Worm (Caenorhabditis elegans) whole organism, early embryonic: ENCODE results near the gene Y62H9A.11.

Source experiments
- B0310.2 ChIP-seq: sonication (generic microtip); optimal IDR thresholded peaks from 2 replicates; lab custom pipeline; 2016; ENCODE audit warnings: mild to moderate bottlenecking, missing genetic modification characterization, missing compliant biosample characterization
- F13C5.2 ChIP-seq: sonication (generic microtip); optimal IDR thresholded peaks from 2 replicates; lab custom pipeline; 2017; ENCODE audit warnings: mild to moderate bottlenecking, missing genetic modification characterization, inconsistent platforms, missing compliant biosample characterization
- aly-1 ChIP-seq: sonication (generic microtip); optimal IDR thresholded peaks from 2 replicates; lab custom pipeline; 2016; ENCODE audit warnings: missing genetic modification characterization, missing compliant biosample characterization
- ama-1 ChIP-seq: fragments of 150-350 bp; optimal IDR thresholded peaks from 2 replicates; lab custom pipeline; 2014
- ceh-13 ChIP-seq: fragments of 200-800 bp; sonication (Bioruptor generic); optimal IDR thresholded peaks from 2 replicates; lab custom pipeline; 2018; ENCODE audit warnings: mild to moderate bottlenecking, missing genetic modification characterization, missing compliant biosample characterization
- ceh-36 ChIP-seq: sonication (generic microtip); optimal IDR thresholded peaks from 2 replicates; lab custom pipeline; 2016; ENCODE audit warnings: missing genetic modification characterization, inconsistent platforms, missing compliant biosample characterization
- ets-7 ChIP-seq: sonication (generic microtip); optimal IDR thresholded peaks from 2 replicates; lab custom pipeline; 2016; ENCODE audit warnings: missing genotype, missing genetic modification characterization, missing compliant biosample characterization
- flt-1 ChIP-seq: fragments of 200-800 bp; sonication (Bioruptor generic); IDR thresholded peaks from 2 replicates; pipeline ENCODE4 v1.3.6; 2022; ENCODE audit warnings: missing genetic modification characterization, missing compliant biosample characterization
- hmbx-1 ChIP-seq: sonication (generic microtip); optimal IDR thresholded peaks from 2 replicates; lab custom pipeline; 2016; ENCODE audit warnings: mild to moderate bottlenecking, missing genetic modification characterization, missing compliant biosample characterization
- hmg-4 ChIP-seq: fragments of 200-800 bp; sonication (Bioruptor generic); optimal IDR thresholded peaks from 2 replicates; lab custom pipeline; 2018; ENCODE audit warnings: mild to moderate bottlenecking, missing genetic modification characterization, missing compliant biosample characterization
- hnd-1 ChIP-seq: sonication (generic microtip); optimal IDR thresholded peaks from 2 replicates; lab custom pipeline; 2016; ENCODE audit warnings: missing genetic modification characterization, missing compliant biosample characterization
- pes-1 ChIP-seq: fragments of 200-800 bp; sonication (Bioruptor generic); IDR thresholded peaks from 2 replicates; pipeline ENCODE4 v1.3.6; 2022; ENCODE audit warnings: missing genetic modification reagents, missing genetic modification characterization, missing compliant biosample characterization
- scrt-1 ChIP-seq: fragments of 200-800 bp; sonication (Bioruptor generic); IDR thresholded peaks from 2 replicates; pipeline ENCODE4 v1.3.6; 2022; ENCODE audit warnings: missing genetic modification characterization, missing compliant biosample characterization
- sea-1 ChIP-seq: fragments of 200-800 bp; sonication (Bioruptor generic); conservative IDR thresholded peaks from 2 replicates; pipeline ENCODE4 v1.3.6; 2022; ENCODE audit warnings: missing genetic modification characterization, missing compliant biosample characterization
- tbx-11 ChIP-seq: fragments of 200-800 bp; sonication (Bioruptor generic); IDR thresholded peaks from 2 replicates; pipeline ENCODE4 v1.3.6; 2022; ENCODE audit warnings: missing genetic modification characterization, missing compliant biosample characterization
- tbx-37 ChIP-seq: fragments of 200-800 bp; sonication (Bioruptor generic); conservative IDR thresholded peaks from 2 replicates; pipeline ENCODE4 v1.3.6; 2022; ENCODE audit warnings: missing genetic modification reagents, missing genetic modification characterization, missing compliant biosample characterization
- tra-4 ChIP-seq: sonication (generic microtip); optimal IDR thresholded peaks from 2 replicates; lab custom pipeline; 2017; ENCODE audit warnings: missing genetic modification characterization, missing compliant biosample characterization

The Y62H9A.11 gene

ce11 chrX:11924158-11924557 lies 17.0 kb upstream of the Y62H9A.11 start, which contains the start of gene F55G7.1:
F55G7.1 (plus strand) TSS chrX:11924433.
- TF ChIP-seq B0310.2 (tag; lab: Kevin White, UChicago) (no peak), hmg-4 (no peak), tbx-37 (GFP tag; lab: Robert Waterston, UW) (no peak), F13C5.2 (tag; lab: Kevin White, UChicago) (no peak), pes-1 (GFP tag; lab: Robert Waterston, UW) (no peak), tra-4 (tag; lab: Kevin White, UChicago) (no peak), tbx-11 (no peak), ceh-13 (GFP tag; lab: Kevin White, UChicago) (no peak), aly-1 (tag; lab: Kevin White, UChicago) (no peak), hnd-1 (no peak), sea-1 (no peak), flt-1 (GFP tag; lab: Robert Waterston, UW) (no peak), hmbx-1 (tag; lab: Kevin White, UChicago) (no peak), ets-7 (tag; lab: Kevin White, UChicago) (no peak), scrt-1 (no peak), ceh-36 (no peak), ama-1 (lab: Kevin White, UChicago) (no peak)

- TF ChIP-seq ama-1 (lab: Kevin White, UChicago), result no peak
- no peak for TF ChIP-seq pes-1 (GFP tag; lab: Robert Waterston, UW)
- no peak for TF ChIP-seq hmbx-1 (tag; lab: Kevin White, UChicago)
- TF ChIP-seq ceh-13 (GFP tag; lab: Kevin White, UChicago), result no peak
- TF ChIP-seq sea-1, result no peak
- no peak for TF ChIP-seq B0310.2 (tag; lab: Kevin White, UChicago)
- no peak for TF ChIP-seq scrt-1
- no peak for TF ChIP-seq tbx-11
- no peak for TF ChIP-seq tra-4 (tag; lab: Kevin White, UChicago)
- no peak for TF ChIP-seq tbx-37 (GFP tag; lab: Robert Waterston, UW)
- TF ChIP-seq flt-1 (GFP tag; lab: Robert Waterston, UW), result no peak
- TF ChIP-seq hmg-4, result no peak
- no peak for TF ChIP-seq F13C5.2 (tag; lab: Kevin White, UChicago)
- no peak for TF ChIP-seq hnd-1
- no peak for TF ChIP-seq ceh-36
Observed at ce11 chrX:11920723-11921283, 13.6 kb upstream of the Y62H9A.11 start, which contains the start of gene Y62H9A.14. Y62H9A.14 (plus strand) TSS chrX:11921233.

ce11 chrX:11917994-11918393 lies 10.8 kb upstream of the Y62H9A.11 start, which contains the start of gene Y62H9A.16:
Y62H9A.16 (plus strand) TSS chrX:11918294.
- no peak for TF ChIP-seq pes-1 (GFP tag; lab: Robert Waterston, UW)
- TF ChIP-seq hmg-4, result no peak
- TF ChIP-seq scrt-1, result no peak
- TF ChIP-seq hnd-1, result no peak
- no peak for TF ChIP-seq ceh-36
- no peak for TF ChIP-seq hmbx-1 (tag; lab: Kevin White, UChicago)
- TF ChIP-seq B0310.2 (tag; lab: Kevin White, UChicago), result no peak
- TF ChIP-seq ets-7 (tag; lab: Kevin White, UChicago), result no peak
- TF ChIP-seq tra-4 (tag; lab: Kevin White, UChicago), result no peak
- TF ChIP-seq tbx-37 (GFP tag; lab: Robert Waterston, UW), result no peak

ce11 chrX:11916705-11917104 lies 9.5 kb upstream of the Y62H9A.11 start, which contains the start of gene Y62H9A.13:
Y62H9A.13 (plus strand) TSS chrX:11917005.
- no peak for TF ChIP-seq tbx-37 (GFP tag; lab: Robert Waterston, UW)
- no peak for TF ChIP-seq ceh-13 (GFP tag; lab: Kevin White, UChicago)
- TF ChIP-seq B0310.2 (tag; lab: Kevin White, UChicago), result no peak
- no peak for TF ChIP-seq tra-4 (tag; lab: Kevin White, UChicago)
- no peak for TF ChIP-seq scrt-1
- TF ChIP-seq pes-1 (GFP tag; lab: Robert Waterston, UW), result no peak
- no peak for TF ChIP-seq F13C5.2 (tag; lab: Kevin White, UChicago)
- TF ChIP-seq hnd-1, result no peak
- TF ChIP-seq ama-1 (lab: Kevin White, UChicago), result no peak
- no peak for TF ChIP-seq hmg-4
- no peak for TF ChIP-seq aly-1 (tag; lab: Kevin White, UChicago)
- no peak for TF ChIP-seq hmbx-1 (tag; lab: Kevin White, UChicago)
- no peak for TF ChIP-seq sea-1
- TF ChIP-seq ets-7 (tag; lab: Kevin White, UChicago), result no peak
- TF ChIP-seq ceh-36, result no peak
- no peak for TF ChIP-seq flt-1 (GFP tag; lab: Robert Waterston, UW)

- TF ChIP-seq hmg-4, result no peak
- TF ChIP-seq pes-1 (GFP tag; lab: Robert Waterston, UW), result no peak
Observed at ce11 chrX:11913824-11914223, 6.7 kb upstream of the Y62H9A.11 start, which contains the start of gene Y62H9A.12. Y62H9A.12 (plus strand) TSS chrX:11914124.

- TF ChIP-seq tbx-37 (GFP tag; lab: Robert Waterston, UW) (no peak), tra-4 (tag; lab: Kevin White, UChicago) (no peak), flt-1 (GFP tag; lab: Robert Waterston, UW) (no peak)
Observed at ce11 chrX:11910046-11910445, 2.9 kb upstream of the Y62H9A.11 start, which contains the start of gene Y62H9A.15. Y62H9A.15 (minus strand) TSS chrX:11910145.

ce11 chrX:11909168-11909567 lies 2.0 kb upstream of the Y62H9A.11 start:
- no peak for TF ChIP-seq aly-1 (tag; lab: Kevin White, UChicago)
- TF ChIP-seq pes-1 (GFP tag; lab: Robert Waterston, UW), result no peak
- no peak for TF ChIP-seq hnd-1
- no peak for TF ChIP-seq ceh-13 (GFP tag; lab: Kevin White, UChicago)
- TF ChIP-seq B0310.2 (tag; lab: Kevin White, UChicago), result no peak
- no peak for TF ChIP-seq ets-7 (tag; lab: Kevin White, UChicago)
- TF ChIP-seq F13C5.2 (tag; lab: Kevin White, UChicago), result no peak
- no peak for TF ChIP-seq ceh-36
- no peak for TF ChIP-seq ama-1 (lab: Kevin White, UChicago)
- no peak for TF ChIP-seq hmbx-1 (tag; lab: Kevin White, UChicago)
- no peak for TF ChIP-seq tbx-11
